Fruit fly (Drosophila melanogaster): ENCODE measurements around the gene fzo.

fzo gene

dm6 chr3R:23220239-23221002 is 16.6 kb upstream of the fzo start:
- no peak for TF ChIP-seq CG8478 (optimal IDR thresholded peaks at IDR 0.05)
- TF ChIP-seq EcR (GFP tag; optimal IDR thresholded peaks at IDR 0.05): peak; percentile 74 to 77
- TF ChIP-seq Dll (optimal IDR thresholded peaks at IDR 0.05): no peak

dm6 chr3R:23217142-23217771 is 13.4 kb upstream of the fzo start:
- TF ChIP-seq usp (GFP tag; optimal IDR thresholded peaks at IDR 0.05) (no peak), CG8478 (optimal IDR thresholded peaks at IDR 0.05) (no peak), pan (optimal IDR thresholded peaks at IDR 0.05) (no peak)

dm6 chr3R:23215434-23215730 is 11.5 kb upstream of the fzo start:
- no peak for TF ChIP-seq pan (optimal IDR thresholded peaks at IDR 0.05)
- no peak for TF ChIP-seq psq (optimal IDR thresholded peaks at IDR 0.05)
- TF ChIP-seq CG8478 (optimal IDR thresholded peaks at IDR 0.05): no peak
- no peak for TF ChIP-seq usp (GFP tag; optimal IDR thresholded peaks at IDR 0.05)
- no peak for TF ChIP-seq EcR (GFP tag; optimal IDR thresholded peaks at IDR 0.05)
- no peak for TF ChIP-seq Dll (optimal IDR thresholded peaks at IDR 0.05)

- TF ChIP-seq pan (optimal IDR thresholded peaks at IDR 0.05) (no peak), Dll (optimal IDR thresholded peaks at IDR 0.05) (no peak), CG8478 (optimal IDR thresholded peaks at IDR 0.05) (no peak)
These were observed 11.0 kb upstream of the fzo start for dm6 chr3R:23214603-23215433.

- no peak for TF ChIP-seq Dll (optimal IDR thresholded peaks at IDR 0.05)
- TF ChIP-seq CG8478 (optimal IDR thresholded peaks at IDR 0.05): no peak
- TF ChIP-seq psq (optimal IDR thresholded peaks at IDR 0.05): no peak
- TF ChIP-seq EcR (GFP tag; optimal IDR thresholded peaks at IDR 0.05): no peak
- no peak for TF ChIP-seq pan (optimal IDR thresholded peaks at IDR 0.05)
- no peak for TF ChIP-seq usp (GFP tag; optimal IDR thresholded peaks at IDR 0.05)
These were observed 8.9 kb upstream of the fzo start for dm6 chr3R:23212764-23213163.

dm6 chr3R:23211745-23212254 is 8.0 kb upstream of the fzo start:
- TF ChIP-seq pan (optimal IDR thresholded peaks at IDR 0.05): no peak
- no peak for TF ChIP-seq Dll (optimal IDR thresholded peaks at IDR 0.05)
- no peak for TF ChIP-seq EcR (GFP tag; optimal IDR thresholded peaks at IDR 0.05)
- no peak for TF ChIP-seq psq (optimal IDR thresholded peaks at IDR 0.05)
- TF ChIP-seq usp (GFP tag; optimal IDR thresholded peaks at IDR 0.05): no peak
- TF ChIP-seq CG8478 (optimal IDR thresholded peaks at IDR 0.05): no peak

dm6 chr3R:23210243-23211215 is 6.7 kb upstream of the fzo start:
- TF ChIP-seq EcR (GFP tag; optimal IDR thresholded peaks at IDR 0.05) (no peak), Dll (optimal IDR thresholded peaks at IDR 0.05) (no peak), pan (optimal IDR thresholded peaks at IDR 0.05) (no peak), CG8478 (optimal IDR thresholded peaks at IDR 0.05) (no peak), usp (GFP tag; optimal IDR thresholded peaks at IDR 0.05) (no peak), psq (optimal IDR thresholded peaks at IDR 0.05) (no peak)

- no peak for TF ChIP-seq psq (optimal IDR thresholded peaks at IDR 0.05)
- no peak for TF ChIP-seq usp (GFP tag; optimal IDR thresholded peaks at IDR 0.05)
- no peak for TF ChIP-seq EcR (GFP tag; optimal IDR thresholded peaks at IDR 0.05)
- no peak for TF ChIP-seq Dll (optimal IDR thresholded peaks at IDR 0.05)
These were observed 3.4 kb upstream of the fzo start for dm6 chr3R:23207254-23207653.

dm6 chr3R:23201122-23201521 is 2.7 kb downstream of the fzo start:
- TF ChIP-seq psq (optimal IDR thresholded peaks at IDR 0.05) (no peak), CG8478 (optimal IDR thresholded peaks at IDR 0.05) (peak; percentile 41), Dll (optimal IDR thresholded peaks at IDR 0.05) (peak; percentile 25)

- TF ChIP-seq Dll (optimal IDR thresholded peaks at IDR 0.05) (no peak), psq (optimal IDR thresholded peaks at IDR 0.05) (no peak), EcR (GFP tag; optimal IDR thresholded peaks at IDR 0.05) (no peak), usp (GFP tag; optimal IDR thresholded peaks at IDR 0.05) (no peak), CG8478 (optimal IDR thresholded peaks at IDR 0.05) (no peak), pan (optimal IDR thresholded peaks at IDR 0.05) (no peak)
These were observed 8.1 kb downstream of the fzo start for dm6 chr3R:23195711-23196110.

- no peak for TF ChIP-seq EcR (GFP tag; optimal IDR thresholded peaks at IDR 0.05)
- TF ChIP-seq psq (optimal IDR thresholded peaks at IDR 0.05): no peak
- no peak for TF ChIP-seq CG8478 (optimal IDR thresholded peaks at IDR 0.05)
- no peak for TF ChIP-seq pan (optimal IDR thresholded peaks at IDR 0.05)
- no peak for TF ChIP-seq Dll (optimal IDR thresholded peaks at IDR 0.05)
- no peak for TF ChIP-seq usp (GFP tag; optimal IDR thresholded peaks at IDR 0.05)
These were observed 10.4 kb downstream of the fzo start for dm6 chr3R:23193400-23193799.
